Worm (Caenorhabditis elegans) whole organism, midembryonic: ENCODE data around the gene C28D4.7.

Experiments used
- T22C8.4 ChIP-seq: fragments of 200-800 bp; sonication (Bioruptor generic); IDR thresholded peaks from 2 replicates; pipeline ENCODE4 v1.3.6; 2022; ENCODE audit warnings: missing genetic modification characterization, missing compliant biosample characterization
- cog-1 ChIP-seq: sonication (generic microtip); optimal IDR thresholded peaks from 2 replicates; lab custom pipeline; 2016; ENCODE audit warnings: missing genetic modification characterization, missing compliant biosample characterization
- flt-1 ChIP-seq: fragments of 200-800 bp; sonication (Bioruptor generic); IDR thresholded peaks from 2 replicates; pipeline ENCODE4 v1.3.6; 2022; ENCODE audit warnings: missing genetic modification characterization, missing compliant biosample characterization
- klf-2 ChIP-seq: fragments of 200-800 bp; sonication (Bioruptor generic); conservative IDR thresholded peaks from 2 replicates; pipeline ENCODE4 v1.3.6; 2022; ENCODE audit warnings: missing genetic modification reagents, missing genetic modification characterization, missing compliant biosample characterization
- med-1 ChIP-seq: sonication (generic microtip); optimal IDR thresholded peaks from 2 replicates; lab custom pipeline; 2017; ENCODE audit warnings: missing genetic modification characterization, mild to moderate bottlenecking, missing compliant biosample characterization, antibody characterized with exemption, missing genetic modification reagents; ENCODE audit not compliant: insufficient read depth
- ref-1 ChIP-seq: fragments of 200-800 bp; sonication (Bioruptor generic); conservative IDR thresholded peaks from 2 replicates; pipeline ENCODE4 v1.3.6; 2022; ENCODE audit warnings: missing genetic modification reagents, missing genetic modification characterization, missing compliant biosample characterization
- tab-1 ChIP-seq: fragments of 200-800 bp; sonication (Bioruptor generic); IDR thresholded peaks from 2 replicates; pipeline ENCODE4 v1.3.6; 2022; ENCODE audit warnings: missing genetic modification characterization, missing compliant biosample characterization
- ztf-29 ChIP-seq: fragments of 200-800 bp; sonication (Bioruptor generic); IDR thresholded peaks from 2 replicates; pipeline ENCODE4 v1.3.6; 2022; ENCODE audit warnings: missing genetic modification reagents, missing genetic modification characterization, missing compliant biosample characterization

DNA sequence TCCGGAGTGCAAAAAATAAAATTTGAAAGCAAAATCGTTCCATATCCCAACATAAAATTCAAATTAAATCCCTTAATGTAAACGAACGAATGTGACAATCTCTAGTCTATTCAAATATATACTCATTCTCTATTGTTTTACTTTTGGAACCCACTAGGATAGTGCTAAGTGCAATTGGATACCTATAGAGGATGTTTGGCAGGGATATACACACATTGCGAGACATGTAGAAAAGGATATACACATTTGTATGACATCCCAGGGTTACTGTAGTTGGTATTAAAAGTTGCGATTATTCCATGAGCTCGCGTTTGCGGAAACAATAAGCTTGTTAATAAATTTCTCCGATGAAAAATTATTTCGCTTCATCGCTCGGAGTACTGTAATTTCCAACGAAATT is 30.5 kb upstream of the C28D4.7 start:
- no peak for TF ChIP-seq T22C8.4 (GFP tag; lab: Robert Waterston, UW)
- no peak for TF ChIP-seq ztf-29 (GFP tag; lab: Robert Waterston, UW)
- TF ChIP-seq cog-1 = no peak
- peak; percentile 41; the same call in 1 of the 2 replicates for TF ChIP-seq flt-1 (GFP tag; lab: Robert Waterston, UW)
- TF ChIP-seq med-1 = no peak
- no peak for TF ChIP-seq tab-1
- TF ChIP-seq ref-1 (GFP tag; lab: Robert Waterston, UW) = no peak
- TF ChIP-seq klf-2 (GFP tag; lab: Robert Waterston, UW) = no peak
